Worm (Caenorhabditis elegans): ENCODE results near the gene lido-11.
A peak's percentile ranks its signal among the peaks of the same experiment; 100 is the strongest.

The lido-11 gene

DNA sequence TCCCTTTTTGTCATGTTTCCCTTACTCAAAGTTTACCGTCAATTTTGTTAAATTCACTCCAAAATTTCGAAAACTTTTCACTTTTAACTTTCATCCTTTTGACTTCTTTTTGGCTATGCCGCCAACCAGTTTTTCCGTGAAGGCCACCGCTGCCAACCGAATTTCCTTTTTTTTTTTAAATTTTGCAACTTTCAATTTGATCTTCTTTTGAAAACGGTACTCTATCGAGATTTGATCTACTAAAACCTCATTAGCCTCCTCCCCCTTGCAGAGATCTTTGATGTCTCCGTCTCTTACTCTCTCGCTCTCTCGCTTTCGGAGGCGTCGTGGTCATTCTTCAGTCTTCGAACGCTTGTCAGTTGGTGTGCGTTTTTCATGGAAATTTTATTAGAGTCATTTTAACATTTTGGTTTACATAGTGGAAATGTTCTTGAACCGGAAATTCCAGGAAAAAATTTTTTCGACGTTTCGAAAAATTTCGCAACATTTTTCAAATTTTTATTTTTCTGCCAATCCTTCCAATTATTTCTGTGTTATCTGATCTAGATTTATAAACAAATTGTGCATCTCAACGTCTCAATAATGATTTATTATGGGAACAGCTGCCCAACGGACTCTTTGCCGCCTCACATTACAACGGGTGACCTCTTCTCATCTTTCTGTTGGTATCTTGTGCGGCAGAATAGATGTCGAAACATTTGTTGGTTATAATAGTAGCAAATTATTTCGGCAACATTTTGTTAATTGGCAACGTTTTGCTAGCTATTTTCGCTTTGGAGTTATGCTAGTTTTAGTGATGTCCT, 9.0 kb upstream of the lido-11 start:
- TF ChIP-seq lin-14 (GFP tag; optimal IDR thresholded peaks at IDR 0.05) (peak; percentile 66), F16B12.6 (tag; optimal IDR thresholded peaks at IDR 0.05) (no peak), alr-1 (tag; optimal IDR thresholded peaks at IDR 0.05; ENCODE audit: borderline replicate concordance) (no peak), rnt-1 (tag; optimal IDR thresholded peaks at IDR 0.05) (peak; percentile 81), swsn-7 (tag; optimal IDR thresholded peaks at IDR 0.05) (no peak), zip-4 (GFP tag; optimal IDR thresholded peaks at IDR 0.05) (peak; percentile 70), C04F5.9 (tag; optimal IDR thresholded peaks at IDR 0.05) (peak; percentile 17), fos-1 (tag; optimal IDR thresholded peaks at IDR 0.05) (no peak), grh-1 (GFP tag; IDR thresholded peaks at IDR 0.05) (peak; percentile 88), snu-23 (GFP tag; optimal IDR thresholded peaks at IDR 0.05) (peak; percentile 13), nhr-19 (GFP tag; conservative IDR thresholded peaks at IDR 0.05) (peak; percentile 53), dpl-1 (GFP tag; optimal IDR thresholded peaks at IDR 0.05) (peak; percentile 10 to 28 (median 13)), efl-3 (GFP tag; optimal IDR thresholded peaks at IDR 0.05) (no peak), mef-2 (tag; optimal IDR thresholded peaks at IDR 0.05) (no peak), lsy-2 (tag; optimal IDR thresholded peaks at IDR 0.05) (peak in 1 of 2 experiments; percentile 17), efl-1 (optimal IDR thresholded peaks at IDR 0.05) (peak in 1 of 2 experiments; percentile 28), efl-1 (GFP tag; optimal IDR thresholded peaks at IDR 0.05 in 1 of 2) (peak in 1 of 2 experiments; percentile 71), elt-3 (tag; optimal IDR thresholded peaks at IDR 0.05) (peak in 1 of 6 experiments; percentile 39), nhr-71 (tag; optimal IDR thresholded peaks at IDR 0.05) (peak; percentile 65), nhr-47 (tag; optimal IDR thresholded peaks at IDR 0.05) (peak; percentile 8), lin-13 (GFP tag; optimal IDR thresholded peaks at IDR 0.05) (peak; percentile 18), lin-39 (tag; optimal IDR thresholded peaks at IDR 0.05) (peak; percentile 61), blmp-1 (tag; optimal IDR thresholded peaks at IDR 0.05) (peak; percentile 98), pag-3 (tag; optimal IDR thresholded peaks at IDR 0.05; ENCODE audit: borderline replicate concordance, insufficient read depth) (no peak), nhr-20 (tag; optimal IDR thresholded peaks at IDR 0.05) (peak; percentile 29), unc-130 (tag; optimal IDR thresholded peaks at IDR 0.05) (peak; percentile 19), nhr-85 (tag) (peak; percentile 95), lin-35 (GFP tag; optimal IDR thresholded peaks at IDR 0.05) (peak in 1 of 2 experiments; percentile 32)

DNA sequence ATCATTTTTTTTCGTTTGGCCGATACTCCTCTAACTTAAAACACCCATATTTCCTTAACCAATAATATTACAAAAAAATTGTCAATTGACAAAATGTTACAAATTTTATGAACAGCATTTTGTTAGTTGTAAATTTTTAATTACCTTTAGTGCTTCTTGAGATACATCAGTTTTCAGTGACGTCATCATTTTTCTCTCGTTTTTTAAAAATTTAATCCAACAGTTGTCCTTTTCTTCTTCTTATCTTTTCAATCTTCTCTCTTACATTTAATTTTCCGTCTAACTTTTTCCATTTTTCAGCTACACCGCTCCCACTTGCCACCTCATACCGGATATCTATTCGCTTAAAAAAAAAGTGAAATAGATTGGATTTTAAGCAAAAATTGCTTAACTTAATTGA, 7.0 kb upstream of the lido-11 start, which contains the start of gene lido-8:
TSS of gene lido-8 (plus strand) at position 301 of the 400 bp plus-strand sequence.
- TF ChIP-seq nhr-71 (tag; optimal IDR thresholded peaks at IDR 0.05) (no peak), nhr-20 (tag; optimal IDR thresholded peaks at IDR 0.05) (no peak), nhr-12 (tag; optimal IDR thresholded peaks at IDR 0.05) (no peak), mef-2 (tag; optimal IDR thresholded peaks at IDR 0.05) (no peak), efl-3 (GFP tag; optimal IDR thresholded peaks at IDR 0.05) (no peak), dpl-1 (GFP tag; optimal IDR thresholded peaks at IDR 0.05) (no peak), alr-1 (tag; optimal IDR thresholded peaks at IDR 0.05; ENCODE audit: borderline replicate concordance) (no peak), unc-62 (GFP tag; optimal IDR thresholded peaks at IDR 0.05) (no peak), mep-1 (tag; optimal IDR thresholded peaks at IDR 0.05) (no peak), rnt-1 (tag; optimal IDR thresholded peaks at IDR 0.05) (no peak), jun-1 (tag; optimal IDR thresholded peaks at IDR 0.05) (no peak), xbp-1 (tag; optimal IDR thresholded peaks at IDR 0.05) (no peak), sox-4 (tag; optimal IDR thresholded peaks at IDR 0.05) (no peak), dsc-1 (tag; optimal IDR thresholded peaks at IDR 0.05) (no peak), C34B4.2 (tag; optimal IDR thresholded peaks at IDR 0.05) (no peak), nhr-85 (tag) (no peak), ama-1 (optimal IDR thresholded peaks at IDR 0.05) (no peak), snpc-4 (tag; optimal IDR thresholded peaks at IDR 0.05) (no peak)

Data from whole organism, L1 larva.